Fruit fly (Drosophila melanogaster) whole organism, embryonic: Measurements from ENCODE around the gene Sirt4.
A peak's percentile ranks its signal among the peaks of the same experiment; 100 is the strongest.

Experiments used
- Abd-B ChIP-seq: fragments of 200-800 bp; sonication (Bioruptor generic); optimal IDR thresholded peaks from 2 replicates; lab custom pipeline; 2018; ENCODE audit warnings: missing biosample characterization, mild to moderate bottlenecking, missing genetic modification characterization, moderate library complexity
- Bgb ChIP-seq: fragments of 200-800 bp; sonication (Bioruptor generic); IDR thresholded peaks from 2 replicates; pipeline ENCODE4 v1.3.6; 2022; ENCODE audit warnings: missing biosample characterization, missing genetic modification characterization; ENCODE audit not compliant: partially characterized antibody
- CG10431 ChIP-seq: fragments of 200-800 bp; sonication (Bioruptor generic); optimal IDR thresholded peaks from 3 replicates; lab custom pipeline; 2018; ENCODE audit warnings: missing biosample characterization, mild to moderate bottlenecking, missing genetic modification characterization
- CG10959 ChIP-seq: fragments of 200-800 bp; sonication (Bioruptor generic); IDR thresholded peaks from 2 replicates; pipeline ENCODE4 v1.3.6; 2022; ENCODE audit warnings: missing biosample characterization, missing genetic modification characterization
- CG13123 ChIP-seq: fragments of 200-800 bp; sonication (Bioruptor generic); optimal IDR thresholded peaks from 2 replicates; lab custom pipeline; 2016; ENCODE audit warnings: missing biosample characterization, missing genetic modification characterization
- CG15514 ChIP-seq: fragments of 200-800 bp; sonication (Bioruptor generic); optimal IDR thresholded peaks from 3 replicates; lab custom pipeline; 2017; ENCODE audit warnings: missing biosample characterization, missing genetic modification characterization, mild to moderate bottlenecking, moderate library complexity, missing genetic modification reagents
- CG1603 ChIP-seq: fragments of 200-800 bp; sonication (Bioruptor generic); optimal IDR thresholded peaks from 2 replicates; lab custom pipeline; 2019; ENCODE audit warnings: missing biosample characterization, mild to moderate bottlenecking, missing genetic modification characterization, moderate library complexity
- CG16813 ChIP-seq: fragments of 200-800 bp; sonication (Bioruptor generic); IDR thresholded peaks from 3 replicates; pipeline ENCODE4 v1.3.6; 2022; ENCODE audit warnings: missing biosample characterization, missing genetic modification characterization; ENCODE audit not compliant: partially characterized antibody
- CG17186 ChIP-seq: fragments of 200-800 bp; sonication (Bioruptor generic); optimal IDR thresholded peaks from 3 replicates; lab custom pipeline; 2017; ENCODE audit warnings: missing biosample characterization, missing genetic modification reagents, missing genetic modification characterization
- CG18011 ChIP-seq: fragments of 200-800 bp; sonication (Bioruptor generic); optimal IDR thresholded peaks from 2 replicates; lab custom pipeline; 2017; ENCODE audit warnings: missing biosample characterization, missing genetic modification characterization, mild to moderate bottlenecking, moderate library complexity, missing genotype
- CG18619 ChIP-seq: fragments of 200-800 bp; sonication (Bioruptor generic); optimal IDR thresholded peaks from 3 replicates; lab custom pipeline; 2017; ENCODE audit warnings: missing biosample characterization, mild to moderate bottlenecking, missing genetic modification characterization
- CG2116 ChIP-seq: fragments of 200-800 bp; sonication (Bioruptor generic); optimal IDR thresholded peaks from 3 replicates; lab custom pipeline; 2018; ENCODE audit warnings: missing biosample characterization, mild to moderate bottlenecking, missing genetic modification characterization
- CG34224 ChIP-seq: fragments of 200-800 bp; sonication (Bioruptor generic); IDR thresholded peaks from 3 replicates; pipeline ENCODE4 v1.3.6; 2022; ENCODE audit warnings: missing biosample characterization, missing genetic modification characterization; ENCODE audit not compliant: partially characterized antibody
- CG5180 ChIP-seq: fragments of 200-800 bp; sonication (Bioruptor generic); optimal IDR thresholded peaks from 3 replicates; lab custom pipeline; 2017; ENCODE audit warnings: missing biosample characterization, missing genetic modification characterization, mild to moderate bottlenecking, moderate library complexity, missing genetic modification reagents
- CG5953 ChIP-seq: fragments of 200-800 bp; sonication (Bioruptor generic); IDR thresholded peaks from 2 replicates; pipeline ENCODE4 v1.3.6; 2022; ENCODE audit warnings: missing biosample characterization, missing genetic modification characterization
- CG6791 ChIP-seq: fragments of 200-800 bp; sonication (Bioruptor generic); IDR thresholded peaks from 3 replicates; pipeline ENCODE4 v1.3.6; 2022; ENCODE audit warnings: missing biosample characterization, missing genetic modification characterization; ENCODE audit not compliant: partially characterized antibody
- CG8478 ChIP-seq: fragments of >200 bp; optimal IDR thresholded peaks from 2 replicates; lab custom pipeline; 2018
- D19A ChIP-seq: fragments of 200-800 bp; optimal IDR thresholded peaks from 3 replicates; lab custom pipeline; 2019; ENCODE audit warnings: missing biosample characterization, mild to moderate bottlenecking, missing genetic modification characterization, moderate library complexity
- Dll ChIP-seq: fragments of 200-800 bp; sonication (Bioruptor generic); IDR thresholded peaks from 4 replicates; pipeline ENCODE4 v1.3.6; 2022; ENCODE audit warnings: missing biosample characterization, missing genetic modification characterization; ENCODE audit not compliant: partially characterized antibody
- Doc3 ChIP-seq: fragments of 200-800 bp; sonication (Bioruptor generic); IDR thresholded peaks from 3 replicates; pipeline ENCODE4 v1.3.6; 2022; ENCODE audit warnings: missing biosample characterization, missing genetic modification characterization; ENCODE audit not compliant: partially characterized antibody
- Dp ChIP-seq: fragments of 200-800 bp; sonication (Bioruptor generic); optimal IDR thresholded peaks from 2 replicates; lab custom pipeline; 2018; ENCODE audit warnings: missing biosample characterization, mild to moderate bottlenecking, missing genetic modification characterization, moderate library complexity
- Dref ChIP-seq: fragments of 200-800 bp; sonication (Bioruptor generic); IDR thresholded peaks from 2 replicates; pipeline ENCODE4 v1.3.6; 2022; ENCODE audit warnings: missing biosample characterization, missing genetic modification characterization
- HLH4C ChIP-seq: fragments of 200-800 bp; sonication (Bioruptor generic); IDR thresholded peaks from 3 replicates; pipeline ENCODE4 v1.3.6; 2022; ENCODE audit warnings: missing biosample characterization, missing genetic modification characterization; ENCODE audit not compliant: partially characterized antibody
- Opbp ChIP-seq: fragments of 200-800 bp; sonication (Bioruptor generic); IDR thresholded peaks from 3 replicates; pipeline ENCODE4 v1.3.6; 2022; ENCODE audit warnings: missing biosample characterization, missing genetic modification characterization; ENCODE audit not compliant: partially characterized antibody
- Pdp1 ChIP-seq, 2 experiments: fragments of 200-800 bp; sonication (Bioruptor generic); optimal IDR thresholded peaks; 3 replicates each; lab custom pipeline; 2016; ENCODE audit warnings: missing biosample characterization in 2 of 2, missing genetic modification characterization in 2 of 2, mild to moderate bottlenecking in 1 of 2, moderate library complexity in 1 of 2
- Poxn ChIP-seq: fragments of 200-800 bp; sonication (Bioruptor generic); IDR thresholded peaks from 2 replicates; pipeline ENCODE4 v1.3.6; 2022; ENCODE audit warnings: missing biosample characterization, missing genetic modification characterization
- Scr ChIP-seq: fragments of 200-800 bp; sonication (Bioruptor generic); IDR thresholded peaks from 2 replicates; pipeline ENCODE4 v1.3.6; 2022; ENCODE audit warnings: missing biosample characterization, missing genetic modification characterization; ENCODE audit not compliant: partially characterized antibody
- Sox100B ChIP-seq: fragments of 200-800 bp; sonication (Bioruptor generic); optimal IDR thresholded peaks from 3 replicates; lab custom pipeline; 2018; ENCODE audit warnings: missing biosample characterization, mild to moderate bottlenecking, missing genetic modification characterization
- Sry-δ ChIP-seq: fragments of 200-800 bp; sonication (Bioruptor generic); optimal IDR thresholded peaks from 2 replicates; lab custom pipeline; 2016; ENCODE audit warnings: missing biosample characterization, missing genetic modification characterization
- Trl ChIP-seq, 3 experiments: fragments of >200 bp in 2 of 3; fragments of 200-800 bp in 1 of 3; sonication (Bioruptor generic) in 1 of 3; optimal IDR thresholded peaks; 2 replicates in 1 of 3; 3 replicates in 2 of 3; lab custom pipeline; 2016 to 2017; ENCODE audit warnings: missing biosample characterization in 1 of 3, missing genetic modification characterization in 1 of 3
- Vsx1 ChIP-seq: fragments of 200-800 bp; sonication (Bioruptor generic); optimal IDR thresholded peaks from 2 replicates; lab custom pipeline; 2017; ENCODE audit warnings: missing biosample characterization, mild to moderate bottlenecking, missing genetic modification characterization, missing genetic modification reagents
- amos ChIP-seq: fragments of 200-800 bp; sonication (Bioruptor generic); IDR thresholded peaks from 2 replicates; pipeline ENCODE4 v1.3.6; 2022; ENCODE audit warnings: missing biosample characterization, missing genetic modification characterization; ENCODE audit not compliant: partially characterized antibody
- gro ChIP-seq: fragments of 200-800 bp; sonication (Bioruptor generic); optimal IDR thresholded peaks from 2 replicates; lab custom pipeline; 2016; ENCODE audit warnings: missing biosample characterization, missing genetic modification characterization
- hb ChIP-seq: fragments of 200-800 bp; sonication (Bioruptor generic); IDR thresholded peaks from 3 replicates; pipeline ENCODE4 v1.3.6; 2022; ENCODE audit warnings: missing biosample characterization, missing genetic modification characterization; ENCODE audit not compliant: partially characterized antibody
- inv ChIP-seq: fragments of 200-800 bp; sonication (Bioruptor generic); IDR thresholded peaks from 2 replicates; pipeline ENCODE4 v1.3.6; 2022; ENCODE audit warnings: missing biosample characterization, missing genetic modification characterization; ENCODE audit not compliant: partially characterized antibody
- maf-S ChIP-seq: fragments of 200-800 bp; sonication (Bioruptor generic); optimal IDR thresholded peaks from 2 replicates; lab custom pipeline; 2016; ENCODE audit warnings: missing biosample characterization, missing genetic modification characterization
- mld ChIP-seq: fragments of 200-800 bp; sonication (Bioruptor generic); IDR thresholded peaks from 3 replicates; pipeline ENCODE4 v1.3.6; 2022; ENCODE audit warnings: missing biosample characterization, missing genetic modification characterization; ENCODE audit not compliant: partially characterized antibody
- pb ChIP-seq: fragments of 200-800 bp; sonication (Bioruptor generic); optimal IDR thresholded peaks from 3 replicates; lab custom pipeline; 2016; ENCODE audit warnings: missing biosample characterization, missing genetic modification characterization
- pzg ChIP-seq: fragments of 200-800 bp; sonication (Bioruptor generic); optimal IDR thresholded peaks from 3 replicates; lab custom pipeline; 2018; ENCODE audit warnings: missing biosample characterization, mild to moderate bottlenecking, missing genetic modification characterization, moderate library complexity
- schlank ChIP-seq: fragments of 200-800 bp; sonication (Bioruptor generic); optimal IDR thresholded peaks from 2 replicates; lab custom pipeline; 2018; ENCODE audit warnings: missing biosample characterization, mild to moderate bottlenecking, missing genetic modification characterization
- sd ChIP-seq: fragments of 200-800 bp; sonication (Bioruptor generic); optimal IDR thresholded peaks from 3 replicates; lab custom pipeline; 2018; ENCODE audit warnings: missing biosample characterization, mild to moderate bottlenecking, missing genetic modification characterization, moderate library complexity
- stwl ChIP-seq: fragments of 200-800 bp; sonication (Bioruptor generic); optimal IDR thresholded peaks from 3 replicates; lab custom pipeline; 2018; ENCODE audit warnings: missing biosample characterization, mild to moderate bottlenecking, missing genetic modification characterization, moderate library complexity
- twi ChIP-seq: fragments of 200-800 bp; optimal IDR thresholded peaks from 2 replicates; lab custom pipeline; 2019; ENCODE audit warnings: missing biosample characterization, mild to moderate bottlenecking, missing genetic modification characterization, moderate library complexity
- vfl ChIP-seq: fragments of 200-800 bp; sonication (Bioruptor generic); optimal IDR thresholded peaks from 2 replicates; lab custom pipeline; 2016; ENCODE audit warnings: missing biosample characterization, missing genetic modification characterization
- vnd ChIP-seq: fragments of 200-800 bp; sonication (Bioruptor generic); IDR thresholded peaks from 3 replicates; pipeline ENCODE4 v1.3.6; 2022; ENCODE audit warnings: missing biosample characterization, missing genetic modification characterization; ENCODE audit not compliant: partially characterized antibody

The Sirt4 gene

dm6 chrX:5695035-5695434 is 29.3 kb upstream of the Sirt4 start, which contains the start of gene CG3149 (continued):
- TF ChIP-seq CG13123 (GFP tag; lab: Kevin White, UChicago), result no peak
- TF ChIP-seq amos (GFP tag; lab: Robert Waterston, UW), result peak; percentile 71; the same call in 1 of the 2 replicates
- TF ChIP-seq CG2116 (GFP tag; lab: Kevin White, UChicago), result peak; percentile 68
- TF ChIP-seq maf-S (GFP tag; lab: Kevin White, UChicago), result no peak
- TF ChIP-seq D19A (tag; lab: Kevin White, UChicago), result no peak
- TF ChIP-seq CG15514 (GFP tag; lab: Kevin White, UChicago), result peak; percentile 31
- peak; percentile 53 for TF ChIP-seq Sry-δ (GFP tag; lab: Kevin White, UChicago)
- no peak for TF ChIP-seq CG10431 (GFP tag; lab: Kevin White, UChicago)
- peak; percentile 62 for TF ChIP-seq CG16813
- no peak for TF ChIP-seq gro (GFP tag; lab: Kevin White, UChicago)
- TF ChIP-seq CG6791 (GFP tag; lab: Robert Waterston, UW), result peak; percentile 81
- peak; percentile 49 for TF ChIP-seq pzg
- TF ChIP-seq CG1603 (tag; lab: Kevin White, UChicago), result peak; percentile 30
- peak; percentile 25 for TF ChIP-seq stwl (tag; lab: Kevin White, UChicago)
- peak; percentile 83 for TF ChIP-seq mld (GFP tag; lab: Robert Waterston, UW)
- TF ChIP-seq Vsx1, result no peak
- TF ChIP-seq schlank (tag; lab: Kevin White, UChicago), result no peak
- no peak for TF ChIP-seq vfl (GFP tag; lab: Kevin White, UChicago)
- peak; percentile 58 for TF ChIP-seq Doc3 (GFP tag; lab: Robert Waterston, UW)
- peak; percentile 35 for TF ChIP-seq CG5180 (GFP tag; lab: Kevin White, UChicago)
- no peak for TF ChIP-seq CG5953
- TF ChIP-seq Dp (GFP tag; lab: Kevin White, UChicago), result peak; percentile 86
- peak; percentile 34; the same call in 1 of the 2 replicates for TF ChIP-seq inv (GFP tag; lab: Robert Waterston, UW)
- TF ChIP-seq Trl (optimal IDR thresholded peaks at IDR 0.05; lab: Kevin White, UChicago), result no peak
- no peak for TF ChIP-seq Trl (GFP tag; optimal IDR thresholded peaks at IDR 0.05; lab: Kevin White, UChicago)
- peak; percentile 74 for TF ChIP-seq Scr (GFP tag; lab: Robert Waterston, UW)
- TF ChIP-seq hb, result peak; percentile 69; the same call in 2 of the 3 replicates
- TF ChIP-seq Opbp (GFP tag; lab: Robert Waterston, UW), result peak; percentile 73; the same call in 2 of the 3 replicates
- no peak for TF ChIP-seq Abd-B (GFP tag; lab: Kevin White, UChicago)
- TF ChIP-seq Poxn (GFP tag; lab: Robert Waterston, UW), result no peak
- no peak for TF ChIP-seq CG18011 (GFP tag; lab: Kevin White, UChicago)
- no peak for TF ChIP-seq Sox100B (GFP tag; lab: Kevin White, UChicago)
- TF ChIP-seq CG18619, result no peak
- peak; percentile 8 for TF ChIP-seq CG17186 (GFP tag; lab: Kevin White, UChicago)
- peak; percentile 6 for TF ChIP-seq twi
- peak; percentile 76 for TF ChIP-seq Dll (GFP tag; lab: Robert Waterston, UW)
- peak; percentile 69 for TF ChIP-seq Bgb

- TF ChIP-seq amos (GFP tag; lab: Robert Waterston, UW), result peak; percentile 59
- peak; percentile 0 for TF ChIP-seq pb (GFP tag; lab: Kevin White, UChicago)
- peak; percentile 38; the same call in 1 of the 3 replicates for TF ChIP-seq CG34224
- TF ChIP-seq CG16813, result peak; percentile 48; the same call in 1 of the 3 replicates
- no peak for TF ChIP-seq twi
- TF ChIP-seq vnd, result 0 out of 3 replicates have a peak, but pooled peaks have one; percentile 12
- peak; percentile 88 for TF ChIP-seq CG8478 (lab: Kevin White, UChicago)
- TF ChIP-seq Bgb, result peak; percentile 44
- peak; percentile 53; the same call in 2 of the 3 replicates for TF ChIP-seq HLH4C
- TF ChIP-seq Dref (GFP tag; lab: Robert Waterston, UW), result peak; percentile 64
- peak; percentile 90 for TF ChIP-seq CG10959 (GFP tag; lab: Robert Waterston, UW)
- TF ChIP-seq pzg, result peak; percentile 20
- TF ChIP-seq sd, result peak; percentile 31
- peak in 1 of 2 experiments; percentile 5 for TF ChIP-seq Pdp1 (GFP tag; optimal IDR thresholded peaks at IDR 0.05; lab: Kevin White, UChicago)
Observed at dm6 chrX:5690651-5691379, 25.1 kb upstream of the Sirt4 start.
